Worm (Caenorhabditis elegans): ENCODE measurements around the gene Y82E9BL.18.

- TF ChIP-seq lin-39 (tag; optimal IDR thresholded peaks at IDR 0.05) (no peak), ceh-82 (tag; optimal IDR thresholded peaks at IDR 0.05) (no peak), ceh-16 (tag; optimal IDR thresholded peaks at IDR 0.05) (no peak), lin-13 (GFP tag; optimal IDR thresholded peaks at IDR 0.05) (no peak)
Measured at ce11 chrIII:1324513-1324912, 2.1 kb upstream of the Y82E9BL.18 start, which contains the start of gene fbxa-14.

Measured in whole organism, L2 larva.